Worm (Caenorhabditis elegans): ENCODE data around the gene clec-216.

DNA sequence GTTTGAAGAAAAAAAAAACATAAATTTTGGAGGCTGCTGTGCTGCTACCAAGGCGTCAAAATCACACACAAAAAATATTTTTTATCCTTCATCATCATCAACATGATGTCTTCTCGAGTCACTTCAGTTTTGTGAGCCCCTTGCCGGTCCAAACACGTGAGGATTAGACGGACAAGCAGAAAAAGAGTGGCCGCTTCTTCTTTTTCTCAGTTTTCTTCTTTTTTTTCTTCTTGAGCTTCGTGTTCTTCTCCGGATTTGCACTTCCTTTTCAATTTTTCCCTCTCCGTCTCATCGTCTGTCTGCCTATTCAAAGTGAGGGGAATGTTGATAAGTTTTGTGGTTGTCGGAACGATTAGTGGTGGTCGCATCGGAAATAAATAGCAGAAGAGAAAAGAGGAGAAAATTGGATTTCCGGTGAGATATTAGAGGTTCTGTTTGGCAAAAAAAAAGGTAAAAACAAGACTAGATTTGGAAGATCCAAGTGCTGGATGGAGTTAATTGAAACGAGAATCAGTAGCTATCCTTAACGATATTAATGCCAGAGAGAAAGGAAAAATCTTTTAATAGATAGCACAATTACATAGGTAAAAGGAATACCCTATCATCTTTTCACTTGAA, 27.7 kb upstream of the clec-216 start:
- TF ChIP-seq snpc-4 (tag; optimal IDR thresholded peaks at IDR 0.05) (peak; percentile 26), ceh-82 (tag; optimal IDR thresholded peaks at IDR 0.05) (no peak), nhr-129 (tag; optimal IDR thresholded peaks at IDR 0.05) (peak; percentile 28), ama-1 (optimal IDR thresholded peaks at IDR 0.05) (no peak), lin-13 (GFP tag; optimal IDR thresholded peaks at IDR 0.05) (no peak), ztf-11 (tag; optimal IDR thresholded peaks at IDR 0.05) (no peak), skn-1 (tag; optimal IDR thresholded peaks at IDR 0.05) (no peak), unc-62 (GFP tag; optimal IDR thresholded peaks at IDR 0.05) (no peak)

All from whole organism, L2 larva.